Worm (Caenorhabditis elegans) whole organism, L4 larva: ENCODE results near the gene lurp-4.

ENCODE experiments used
- F44E2.7 ChIP-seq: fragments of 200-800 bp; sonication (Bioruptor generic); IDR thresholded peaks from 2 replicates; pipeline ENCODE4 v2.1.2; 2022; ENCODE audit warnings: missing genetic modification characterization, missing compliant biosample characterization
- F49E8.2 ChIP-seq: sonication (generic microtip); optimal IDR thresholded peaks from 2 replicates; lab custom pipeline; 2016; ENCODE audit warnings: missing compliant biosample characterization, mild to moderate bottlenecking, missing genetic modification characterization, borderline replicate concordance
- Y105C5A.15 ChIP-seq: fragments of 200-800 bp; sonication (Bioruptor generic); IDR thresholded peaks from 2 replicates; pipeline ENCODE4 v1.3.6; 2022; ENCODE audit warnings: missing genetic modification characterization, missing compliant biosample characterization
- Y48G9A.11 ChIP-seq: fragments of 200-800 bp; sonication (Bioruptor generic); IDR thresholded peaks from 2 replicates; pipeline ENCODE4 v1.3.6; 2022; ENCODE audit warnings: missing genetic modification reagents, missing genetic modification characterization, missing compliant biosample characterization
- Y5F2A.4 ChIP-seq: fragments of 200-800 bp; sonication (Bioruptor generic); optimal IDR thresholded peaks from 2 replicates; lab custom pipeline; 2018; ENCODE audit warnings: mild to moderate bottlenecking, missing genetic modification characterization, missing compliant biosample characterization
- ama-1 ChIP-seq: fragments of 150-350 bp; optimal IDR thresholded peaks from 2 replicates; lab custom pipeline; 2014; ENCODE audit warnings: inconsistent platforms, mixed read lengths
- arid-1 ChIP-seq: fragments of 200-800 bp; sonication (Bioruptor generic); conservative IDR thresholded peaks from 2 replicates; pipeline ENCODE4 v1.3.6; 2022; ENCODE audit warnings: missing genetic modification reagents, missing genetic modification characterization, missing compliant biosample characterization
- attf-4 ChIP-seq: sonication (generic microtip); optimal IDR thresholded peaks from 3 replicates; lab custom pipeline; 2017; ENCODE audit warnings: missing biosample characterization, missing genetic modification characterization
- daf-12 ChIP-seq: fragments of 150-350 bp; optimal IDR thresholded peaks from 2 replicates; lab custom pipeline; 2014; ENCODE audit warnings: missing biosample characterization, missing genetic modification reagents, missing genetic modification characterization
- daf-16 ChIP-seq, 3 experiments: sonication (generic microtip); optimal IDR thresholded peaks; 2 replicates each; lab custom pipeline; 2016 to 2017; ENCODE audit warnings: missing genetic modification characterization in 3 of 3, missing genetic modification reagents in 3 of 3, mild to moderate bottlenecking in 2 of 3, missing compliant biosample characterization in 2 of 3, missing biosample characterization in 1 of 3, moderate library complexity in 1 of 3
- daf-8 ChIP-seq: fragments of 200-800 bp; sonication (Bioruptor generic); IDR thresholded peaks from 2 replicates; pipeline ENCODE4 v1.3.6; 2022; ENCODE audit warnings: missing genetic modification characterization, missing compliant biosample characterization
- dmd-6 ChIP-seq: fragments of 200-800 bp; sonication (Bioruptor generic); IDR thresholded peaks from 2 replicates; pipeline ENCODE4 v1.3.6; 2022; ENCODE audit warnings: missing genetic modification reagents, missing genetic modification characterization, missing compliant biosample characterization
- dve-1 ChIP-seq: sonication (generic microtip); optimal IDR thresholded peaks from 2 replicates; lab custom pipeline; 2017; ENCODE audit warnings: antibody characterized with exemption, mild to moderate bottlenecking, missing genetic modification characterization, missing compliant biosample characterization; ENCODE audit not compliant: insufficient read depth
- gei-8 ChIP-seq: fragments of 200-800 bp; sonication (Bioruptor generic); optimal IDR thresholded peaks from 2 replicates; lab custom pipeline; 2018; ENCODE audit warnings: mild to moderate bottlenecking, missing genetic modification characterization, missing compliant biosample characterization
- hif-1 ChIP-seq, 2 experiments: sonication (generic microtip); optimal IDR thresholded peaks; 2 replicates each; lab custom pipeline; 2016 to 2017; ENCODE audit warnings: missing compliant biosample characterization in 2 of 2, missing genetic modification characterization in 2 of 2, missing genetic modification reagents in 2 of 2, missing genotype in 2 of 2, mild to moderate bottlenecking in 1 of 2
- hlh-11 ChIP-seq: fragments of 200-800 bp; sonication (Bioruptor generic); optimal IDR thresholded peaks from 2 replicates; lab custom pipeline; 2018; ENCODE audit warnings: mild to moderate bottlenecking, missing genetic modification characterization, missing compliant biosample characterization
- hmg-1.1 ChIP-seq: fragments of 200-800 bp; sonication (Bioruptor generic); IDR thresholded peaks from 2 replicates; pipeline ENCODE4 v1.3.6; 2022; ENCODE audit warnings: missing genetic modification reagents, missing genetic modification characterization, missing compliant biosample characterization
- lin-29 ChIP-seq: fragments of 200-800 bp; sonication (Bioruptor generic); IDR thresholded peaks from 2 replicates; pipeline ENCODE4 v1.3.6; 2022; ENCODE audit warnings: missing genetic modification reagents, missing genetic modification characterization, missing compliant biosample characterization
- lin-38 ChIP-seq: fragments of 200-800 bp; sonication (Bioruptor generic); IDR thresholded peaks from 2 replicates; pipeline ENCODE4 v1.3.6; 2022; ENCODE audit warnings: missing genetic modification reagents, missing genetic modification characterization, missing compliant biosample characterization
- mep-1 ChIP-seq: fragments of 150-350 bp; sonication (generic microtip); optimal IDR thresholded peaks from 3 replicates; lab custom pipeline; 2014; ENCODE audit warnings: missing biosample characterization, missing genetic modification characterization
- mes-2 ChIP-seq: sonication (generic microtip); optimal IDR thresholded peaks from 2 replicates; lab custom pipeline; 2016; ENCODE audit warnings: missing genotype, mild to moderate bottlenecking, missing genetic modification characterization, missing compliant biosample characterization; ENCODE audit not compliant: poor library complexity, severe bottlenecking
- mxl-2 ChIP-seq: fragments of 200-800 bp; sonication (Bioruptor generic); conservative IDR thresholded peaks from 2 replicates; pipeline ENCODE4 v1.3.6; 2022; ENCODE audit warnings: missing genetic modification reagents, missing genetic modification characterization, missing compliant biosample characterization
- mxl-3 ChIP-seq: fragments of 200-800 bp; sonication (Bioruptor generic); optimal IDR thresholded peaks from 2 replicates; lab custom pipeline; 2018; ENCODE audit warnings: mild to moderate bottlenecking, missing genetic modification characterization, missing compliant biosample characterization
- nhr-102 ChIP-seq: sonication (generic microtip); optimal IDR thresholded peaks from 2 replicates; lab custom pipeline; 2016; ENCODE audit warnings: mild to moderate bottlenecking, missing genetic modification characterization, moderate library complexity, missing compliant biosample characterization
- nhr-237 ChIP-seq: sonication (generic microtip); optimal IDR thresholded peaks from 2 replicates; lab custom pipeline; 2017; ENCODE audit warnings: missing biosample characterization, missing genetic modification characterization
- nhr-28 ChIP-seq: fragments of 150-350 bp; optimal IDR thresholded peaks from 2 replicates; lab custom pipeline; 2014; ENCODE audit warnings: missing biosample characterization, missing genetic modification characterization
- nhr-42 ChIP-seq: fragments of 200-800 bp; sonication (Bioruptor generic); IDR thresholded peaks from 2 replicates; pipeline ENCODE4 v1.3.6; 2022; ENCODE audit warnings: missing genetic modification characterization, missing compliant biosample characterization
- nhr-77 ChIP-seq: fragments of 150-350 bp; optimal IDR thresholded peaks from 2 replicates; lab custom pipeline; 2014; ENCODE audit warnings: missing biosample characterization, missing genetic modification characterization
- pha-4 ChIP-seq, 2 experiments: fragments of 150-350 bp in 1 of 2; fragments of 200-800 bp in 1 of 2; sonication (Bioruptor generic) in 1 of 2; IDR thresholded peaks in 1 of 2; optimal IDR thresholded peaks in 1 of 2; 2 replicates each; pipeline versions ENCODE4 v1.3.6 to Lab custom; 2014 to 2022; ENCODE audit warnings: missing genetic modification characterization in 2 of 2, missing genetic modification reagents in 2 of 2, missing biosample characterization in 1 of 2, missing compliant biosample characterization in 1 of 2
- pqm-1 ChIP-seq: sonication (generic microtip); optimal IDR thresholded peaks from 2 replicates; lab custom pipeline; 2017; ENCODE audit warnings: missing biosample characterization, missing genetic modification characterization
- rbr-2 ChIP-seq: sonication (generic microtip); optimal IDR thresholded peaks from 2 replicates; lab custom pipeline; 2016; ENCODE audit warnings: missing genotype, missing genetic modification characterization, missing compliant biosample characterization
- snpc-1.2 ChIP-seq: fragments of 200-800 bp; sonication (Bioruptor generic); IDR thresholded peaks from 2 replicates; pipeline ENCODE4 v1.3.6; 2022; ENCODE audit warnings: missing genetic modification reagents, missing genetic modification characterization, missing compliant biosample characterization
- snpc-4 ChIP-seq: fragments of 150-350 bp; optimal IDR thresholded peaks from 2 replicates; lab custom pipeline; 2014; ENCODE audit warnings: missing biosample characterization, missing genetic modification characterization
- spr-3 ChIP-seq: fragments of 200-800 bp; sonication (Bioruptor generic); optimal IDR thresholded peaks from 2 replicates; lab custom pipeline; 2018; ENCODE audit warnings: mild to moderate bottlenecking, missing genetic modification characterization, missing compliant biosample characterization
- tag-97 ChIP-seq: fragments of 200-800 bp; sonication (Bioruptor generic); IDR thresholded peaks from 2 replicates; pipeline ENCODE4 v1.3.6; 2022; ENCODE audit warnings: missing genetic modification characterization, missing compliant biosample characterization
- tra-1 ChIP-seq: fragments of 200-800 bp; sonication (Bioruptor generic); IDR thresholded peaks from 2 replicates; pipeline ENCODE4 v1.3.6; 2022; ENCODE audit warnings: missing genetic modification reagents, missing genetic modification characterization, missing compliant biosample characterization
- unc-130 ChIP-seq: sonication (generic microtip); optimal IDR thresholded peaks from 2 replicates; lab custom pipeline; 2016; ENCODE audit warnings: missing genetic modification reagents, missing genetic modification characterization, missing compliant biosample characterization
- unc-62 ChIP-seq, 3 experiments: fragments of 150-350 bp in 1 of 3; sonication (generic microtip); optimal IDR thresholded peaks in 2 of 3; peaks in 1 of 3; 1 replicate in 1 of 3; 2 replicates in 2 of 3; lab custom pipeline; 2014 to 2017; ENCODE audit warnings: missing biosample characterization in 3 of 3, missing genetic modification characterization in 3 of 3, missing genetic modification reagents in 3 of 3, missing genotype in 1 of 3
- zip-11 ChIP-seq: fragments of 200-800 bp; sonication (Bioruptor generic); IDR thresholded peaks from 2 replicates; pipeline ENCODE4 v1.3.6; 2022; ENCODE audit warnings: missing genetic modification characterization, missing compliant biosample characterization
- zip-2 ChIP-seq: fragments of 150-350 bp; optimal IDR thresholded peaks from 2 replicates; lab custom pipeline; 2014; ENCODE audit warnings: missing biosample characterization, missing genetic modification characterization

lurp-4 gene

ce11 chrV:13049149-13049610 is 43.3 kb upstream of the lurp-4 start, which contains the start of gene W07G4.8:
Gene W07G4.8 (minus strand): TSS chrV:13049560.
- peak; percentile 67 for TF ChIP-seq dve-1
- TF ChIP-seq F44E2.7 (GFP tag; lab: Robert Waterston, UW), result no peak
- no peak for TF ChIP-seq zip-11 (GFP tag; lab: Robert Waterston, UW)
- no peak for TF ChIP-seq spr-3 (GFP tag; lab: Kevin White, UChicago)
- peak in 1 of 2 experiments; percentile 71 for TF ChIP-seq unc-62 (GFP tag; optimal IDR thresholded peaks at IDR 0.05 in 1 of 2; lab: Kevin White, UChicago)
- TF ChIP-seq unc-62 (tag; optimal IDR thresholded peaks at IDR 0.05; lab: Kevin White, UChicago), result no peak
- TF ChIP-seq gei-8, result no peak
- TF ChIP-seq unc-130 (GFP tag; lab: Kevin White, UChicago), result no peak
- peak; percentile 73 for TF ChIP-seq ama-1 (lab: Kevin White, UChicago)
- peak; percentile 60 for TF ChIP-seq dmd-6 (GFP tag; lab: Robert Waterston, UW)
- TF ChIP-seq pqm-1 (tag; lab: Kevin White, UChicago), result peak; percentile 62
- TF ChIP-seq Y48G9A.11 (GFP tag; lab: Robert Waterston, UW), result no peak
- TF ChIP-seq hlh-11 (tag; lab: Kevin White, UChicago), result peak; percentile 76
- TF ChIP-seq nhr-28, result peak; percentile 79
- no peak for TF ChIP-seq snpc-1.2 (GFP tag; lab: Robert Waterston, UW)
- peak; percentile 38 for TF ChIP-seq nhr-77 (tag; lab: Kevin White, UChicago)
- TF ChIP-seq daf-16 (GFP tag; optimal IDR thresholded peaks at IDR 0.05; lab: Kevin White, UChicago), result no peak
- peak; percentile 85 for TF ChIP-seq daf-16 (tag; optimal IDR thresholded peaks at IDR 0.05; lab: Kevin White, UChicago)
- 0 out of 2 replicates have a peak, but pooled peaks have one; percentile 32 for TF ChIP-seq tra-1 (GFP tag; lab: Robert Waterston, UW)
- peak; percentile 30 for TF ChIP-seq mep-1 (tag; lab: Kevin White, UChicago)

- TF ChIP-seq lin-29 (GFP tag; lab: Robert Waterston, UW), result no peak
- no peak for TF ChIP-seq lin-38 (GFP tag; lab: Robert Waterston, UW)
- no peak for TF ChIP-seq rbr-2 (tag; lab: Kevin White, UChicago)
- TF ChIP-seq nhr-237 (tag; lab: Kevin White, UChicago), result no peak
- TF ChIP-seq Y105C5A.15 (GFP tag; lab: Robert Waterston, UW), result no peak
- TF ChIP-seq hif-1 (tag; optimal IDR thresholded peaks at IDR 0.05; lab: Kevin White, UChicago), result no peak
- TF ChIP-seq mxl-3 (GFP tag; lab: Kevin White, UChicago), result no peak
- TF ChIP-seq pqm-1 (tag; lab: Kevin White, UChicago), result no peak
- no peak for TF ChIP-seq dmd-6 (GFP tag; lab: Robert Waterston, UW)
- no peak for TF ChIP-seq zip-2 (tag; lab: Kevin White, UChicago)
- no peak for TF ChIP-seq snpc-4 (tag; lab: Kevin White, UChicago)
Observed at ce11 chrV:13053635-13054034, 38.8 kb upstream of the lurp-4 start, which contains the start of gene srr-1. Gene srr-1 (minus strand): TSS chrV:13053735.

- no peak for TF ChIP-seq mxl-2
- no peak for TF ChIP-seq Y5F2A.4 (GFP tag; lab: Kevin White, UChicago)
- no peak for TF ChIP-seq arid-1 (GFP tag; lab: Robert Waterston, UW)
- TF ChIP-seq unc-130 (GFP tag; lab: Kevin White, UChicago), result no peak
- TF ChIP-seq attf-4 (tag; lab: Kevin White, UChicago), result no peak
- TF ChIP-seq daf-12 (tag; lab: Kevin White, UChicago), result no peak
- TF ChIP-seq mes-2 (tag; lab: Kevin White, UChicago), result no peak
- no peak for TF ChIP-seq snpc-4 (tag; lab: Kevin White, UChicago)
- TF ChIP-seq F49E8.2 (tag; lab: Kevin White, UChicago), result no peak
- no peak for TF ChIP-seq nhr-42 (GFP tag; lab: Robert Waterston, UW)
- TF ChIP-seq nhr-102 (tag; lab: Kevin White, UChicago), result no peak
- no peak for TF ChIP-seq lin-29 (GFP tag; lab: Robert Waterston, UW)
- no peak for TF ChIP-seq pha-4 (GFP tag; IDR thresholded peaks at IDR 0.05; lab: Robert Waterston, UW)
- no peak for TF ChIP-seq pha-4 (tag; optimal IDR thresholded peaks at IDR 0.05; lab: Kevin White, UChicago)
- no peak for TF ChIP-seq daf-8
- TF ChIP-seq tag-97, result no peak
- no peak for TF ChIP-seq hmg-1.1 (GFP tag; lab: Robert Waterston, UW)
Observed at ce11 chrV:13061836-13062235, 30.6 kb upstream of the lurp-4 start, which contains the start of gene F42E8.1. Gene F42E8.1 (plus strand): TSS chrV:13062136.
